Fruit fly (Drosophila melanogaster): ENCODE measurements around the gene CRMP.

CRMP gene

DNA sequence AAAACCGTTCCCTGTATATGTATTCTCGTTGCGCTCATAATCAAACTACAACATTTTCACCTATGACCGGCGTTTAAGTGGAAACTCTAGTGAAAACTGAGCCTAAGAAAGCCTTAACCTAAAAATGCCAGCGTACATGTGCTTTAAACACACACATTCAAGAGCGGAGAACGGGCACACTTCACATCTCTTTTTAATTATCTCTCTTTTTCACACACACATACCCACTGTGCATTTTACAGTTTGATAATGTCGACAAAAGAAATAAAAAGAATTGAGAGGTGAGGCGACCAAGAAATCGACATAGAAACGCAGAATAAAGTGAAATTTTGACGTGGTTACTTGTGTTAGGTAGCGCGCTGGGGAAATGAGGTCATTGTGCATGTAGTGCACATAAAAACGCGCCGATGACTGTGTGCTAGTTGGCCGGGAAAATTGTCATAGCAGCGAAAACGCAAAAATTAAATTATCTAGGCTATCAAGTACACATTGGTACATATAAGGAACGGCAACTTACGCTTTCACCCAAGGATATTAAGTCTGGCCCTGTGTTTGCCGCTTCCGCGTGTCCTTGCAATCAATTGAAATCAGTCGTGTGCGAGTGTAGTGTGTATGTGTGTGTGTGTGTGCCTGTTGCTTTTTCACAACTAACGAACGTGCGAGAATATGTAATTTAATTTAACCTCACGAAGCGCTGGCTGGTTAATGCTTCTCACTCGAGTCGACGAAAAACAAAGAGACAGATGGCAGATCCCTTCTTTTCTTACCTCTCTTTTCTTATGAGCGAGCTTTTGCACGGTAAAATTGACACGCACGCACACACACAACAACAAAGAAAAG lies 28.8 kb downstream of the CRMP start (continued):
- TF ChIP-seq NC2α (GFP tag; optimal IDR thresholded peaks at IDR 0.05) = no peak
- peak; percentile 8 for TF ChIP-seq twi (tag; optimal IDR thresholded peaks at IDR 0.05)
- no peak for TF ChIP-seq dmrt99B (tag; optimal IDR thresholded peaks at IDR 0.05)
- no peak for TF ChIP-seq h (optimal IDR thresholded peaks at IDR 0.05)
- TF ChIP-seq crc (GFP tag; optimal IDR thresholded peaks at IDR 0.05) = no peak
- no peak for TF ChIP-seq CG14667 (GFP tag; IDR thresholded peaks at IDR 0.05)
- TF ChIP-seq Dbx (GFP tag; IDR thresholded peaks at IDR 0.05) = no peak
- no peak for TF ChIP-seq zf30C (GFP tag; optimal IDR thresholded peaks at IDR 0.05)
- peak; percentile 61 for TF ChIP-seq Max (GFP tag; optimal IDR thresholded peaks at IDR 0.05)
- no peak for TF ChIP-seq C15 (GFP tag; IDR thresholded peaks at IDR 0.05)
- no peak for TF ChIP-seq TFAM (GFP tag; optimal IDR thresholded peaks at IDR 0.05)
- TF ChIP-seq CG11723 (GFP tag; optimal IDR thresholded peaks at IDR 0.05) = no peak
- TF ChIP-seq CG6683 (GFP tag; optimal IDR thresholded peaks at IDR 0.05) = no peak
- TF ChIP-seq Hand (GFP tag; optimal IDR thresholded peaks at IDR 0.05) = no peak
- TF ChIP-seq Dad (GFP tag; optimal IDR thresholded peaks at IDR 0.05) = no peak
- TF ChIP-seq CG6654 (GFP tag; optimal IDR thresholded peaks at IDR 0.05) = peak; percentile 53
- TF ChIP-seq psq (GFP tag; optimal IDR thresholded peaks at IDR 0.05) = no peak
- TF ChIP-seq zfh2 (GFP tag; optimal IDR thresholded peaks at IDR 0.05) = peak; percentile 9
- no peak for TF ChIP-seq Blimp-1 (GFP tag; optimal IDR thresholded peaks at IDR 0.05)
- peak; percentile 65 for TF ChIP-seq CG4707 (GFP tag; optimal IDR thresholded peaks at IDR 0.05)
- no peak for TF ChIP-seq CG3995 (GFP tag; optimal IDR thresholded peaks at IDR 0.05)
- no peak for TF ChIP-seq az2 (GFP tag; optimal IDR thresholded peaks at IDR 0.05)
- TF ChIP-seq CG12769 (tag; optimal IDR thresholded peaks at IDR 0.05) = peak; percentile 24
- TF ChIP-seq CG16815 (GFP tag; optimal IDR thresholded peaks at IDR 0.05) = no peak
- peak; percentile 22 for TF ChIP-seq phol (tag; optimal IDR thresholded peaks at IDR 0.05)
- TF ChIP-seq CG7786 (GFP tag; optimal IDR thresholded peaks at IDR 0.05) = no peak
- no peak for TF ChIP-seq CG6272 (GFP tag; IDR thresholded peaks at IDR 0.05)
- TF ChIP-seq Med (GFP tag) = peak; percentile 70
- TF ChIP-seq CG30020 (tag; optimal IDR thresholded peaks at IDR 0.05) = peak; percentile 13
- no peak for TF ChIP-seq CG1602 (GFP tag; optimal IDR thresholded peaks at IDR 0.05)
- peak; percentile 13 for TF ChIP-seq CG3163 (GFP tag; optimal IDR thresholded peaks at IDR 0.05)
- peak; percentile 76 for TF ChIP-seq cg (GFP tag; optimal IDR thresholded peaks at IDR 0.05)
- no peak for TF ChIP-seq CG34422 (GFP tag; IDR thresholded peaks at IDR 0.05)
- no peak for TF ChIP-seq Six4 (GFP tag; optimal IDR thresholded peaks at IDR 0.05)
- peak; percentile 98 for TF ChIP-seq dm (GFP tag; optimal IDR thresholded peaks at IDR 0.05)
- no peak for TF ChIP-seq CG34376 (GFP tag; optimal IDR thresholded peaks at IDR 0.05)
- TF ChIP-seq lilli (GFP tag; optimal IDR thresholded peaks at IDR 0.05) = peak; percentile 10
- TF ChIP-seq ci (GFP tag; IDR thresholded peaks at IDR 0.05) = no peak
- TF ChIP-seq CG3065 (GFP tag; optimal IDR thresholded peaks at IDR 0.05) = no peak
- no peak for TF ChIP-seq chn (GFP tag; optimal IDR thresholded peaks at IDR 0.05)
- TF ChIP-seq pfk (GFP tag; optimal IDR thresholded peaks at IDR 0.05) = peak; percentile 3
- peak; percentile 43 for TF ChIP-seq CG4282 (GFP tag; optimal IDR thresholded peaks at IDR 0.05)
- TF ChIP-seq ham (GFP tag; IDR thresholded peaks at IDR 0.05) = no peak
- no peak for TF ChIP-seq Antp (GFP tag; optimal IDR thresholded peaks at IDR 0.05)
